Worm (Caenorhabditis elegans) whole organism, L4/young adult: ENCODE data around the gene srsy-2.

ENCODE experiments used
- W03F9.2 ChIP-seq: fragments of 150-350 bp; optimal IDR thresholded peaks from 2 replicates; lab custom pipeline; 2014; ENCODE audit warnings: missing biosample characterization, missing genetic modification characterization
- dao-5 ChIP-seq: sonication (generic microtip); optimal IDR thresholded peaks from 2 replicates; lab custom pipeline; 2016; ENCODE audit warnings: missing genotype, missing genetic modification characterization, moderate library complexity, missing compliant biosample characterization
- him-1 ChIP-seq: sonication (generic microtip); optimal IDR thresholded peaks from 2 replicates; lab custom pipeline; 2016; ENCODE audit warnings: missing genotype, missing genetic modification reagents, missing genetic modification characterization, missing compliant biosample characterization

Gene srsy-2

ce11 chrII:6226995-6227394 lies at the start of gene srsy-2:
Gene srsy-2 (minus strand): TSS chrII:6227095.
- TF ChIP-seq dao-5 (tag; lab: Kevin White, UChicago): no peak
- TF ChIP-seq him-1 (tag; lab: Kevin White, UChicago): no peak
- TF ChIP-seq W03F9.2: no peak

- no peak for TF ChIP-seq him-1 (tag; lab: Kevin White, UChicago)
- TF ChIP-seq W03F9.2: no peak
- TF ChIP-seq dao-5 (tag; lab: Kevin White, UChicago): no peak
Observed at ce11 chrII:6273916-6274315, 47.0 kb upstream of the srsy-2 start, which contains the start of gene bpl-1. Gene bpl-1 (plus strand): TSS chrII:6274216.

ce11 chrII:6269805-6270414 lies 43.0 kb upstream of the srsy-2 start, which contains the start of gene F13H8.2:
Gene F13H8.2 (plus strand): TSS chrII:6270364.
- TF ChIP-seq W03F9.2: peak; percentile 29
- TF ChIP-seq him-1 (tag; lab: Kevin White, UChicago): no peak

DNA sequence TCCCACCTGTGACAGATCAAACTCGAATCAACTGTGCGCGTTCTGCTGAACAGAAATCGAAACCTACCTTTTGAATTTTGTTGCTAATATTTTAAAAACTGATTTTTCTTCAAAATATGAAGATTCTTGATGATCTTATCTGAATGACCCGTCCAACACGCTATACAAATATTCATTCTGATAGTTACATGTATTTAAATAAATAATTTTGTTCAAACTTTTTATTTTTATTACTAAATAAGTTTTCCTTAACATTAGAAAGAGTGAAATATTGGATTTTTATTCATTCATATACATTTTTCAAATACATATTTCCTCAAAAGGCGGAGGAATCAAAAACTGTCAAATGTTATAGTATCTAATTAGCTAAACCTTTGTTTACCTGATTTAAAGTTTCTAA lies 41.1 kb upstream of the srsy-2 start, which contains the start of gene F13H8.8:
TSS of gene F13H8.8 (minus strand) at position 101 of the 400 bp plus-strand sequence.
- no peak for TF ChIP-seq him-1 (tag; lab: Kevin White, UChicago)
- TF ChIP-seq W03F9.2: no peak
- TF ChIP-seq dao-5 (tag; lab: Kevin White, UChicago): no peak

- TF ChIP-seq W03F9.2 (no peak), dao-5 (tag; lab: Kevin White, UChicago) (no peak), him-1 (tag; lab: Kevin White, UChicago) (no peak)
Observed at ce11 chrII:6263685-6264084, 36.8 kb upstream of the srsy-2 start, which contains the start of gene F13H8.3. Gene F13H8.3 (plus strand): TSS chrII:6263985.

DNA sequence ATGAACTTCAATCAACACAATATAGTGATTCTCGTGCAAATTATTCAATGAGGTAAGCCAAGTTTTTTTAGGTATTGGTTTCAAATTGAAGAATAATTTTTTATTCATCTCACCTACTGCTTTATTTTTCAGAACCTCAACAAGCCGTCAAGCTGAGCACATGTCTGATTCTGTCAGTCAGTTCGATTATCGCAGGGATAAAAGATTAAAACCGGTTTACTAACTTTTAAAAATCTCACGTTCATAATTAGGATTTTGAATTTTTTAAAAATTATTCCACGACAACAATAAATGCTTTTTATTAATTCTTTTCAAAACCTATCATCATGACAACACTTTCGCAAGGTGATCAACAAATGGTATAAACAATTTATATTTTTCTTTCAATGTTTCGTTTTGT lies 35.3 kb upstream of the srsy-2 start, which contains the start of gene F13H8.12:
TSS of gene F13H8.12 (plus strand) at position 301 of the 400 bp plus-strand sequence.
- TF ChIP-seq him-1 (tag; lab: Kevin White, UChicago): no peak
- no peak for TF ChIP-seq dao-5 (tag; lab: Kevin White, UChicago)
- TF ChIP-seq W03F9.2: no peak

- TF ChIP-seq him-1 (tag; lab: Kevin White, UChicago) (no peak), W03F9.2 (no peak), dao-5 (tag; lab: Kevin White, UChicago) (no peak)
Observed at ce11 chrII:6260684-6261083, 33.8 kb upstream of the srsy-2 start, which contains the start of gene nmgp-1. Gene nmgp-1 (plus strand): TSS chrII:6260857.

ce11 chrII:6259867-6260266 lies 33.0 kb upstream of the srsy-2 start, which contains the start of gene F13H8.11:
Gene F13H8.11 (minus strand): TSS chrII:6260021.
- TF ChIP-seq W03F9.2: no peak
- no peak for TF ChIP-seq dao-5 (tag; lab: Kevin White, UChicago)
- TF ChIP-seq him-1 (tag; lab: Kevin White, UChicago): no peak

DNA sequence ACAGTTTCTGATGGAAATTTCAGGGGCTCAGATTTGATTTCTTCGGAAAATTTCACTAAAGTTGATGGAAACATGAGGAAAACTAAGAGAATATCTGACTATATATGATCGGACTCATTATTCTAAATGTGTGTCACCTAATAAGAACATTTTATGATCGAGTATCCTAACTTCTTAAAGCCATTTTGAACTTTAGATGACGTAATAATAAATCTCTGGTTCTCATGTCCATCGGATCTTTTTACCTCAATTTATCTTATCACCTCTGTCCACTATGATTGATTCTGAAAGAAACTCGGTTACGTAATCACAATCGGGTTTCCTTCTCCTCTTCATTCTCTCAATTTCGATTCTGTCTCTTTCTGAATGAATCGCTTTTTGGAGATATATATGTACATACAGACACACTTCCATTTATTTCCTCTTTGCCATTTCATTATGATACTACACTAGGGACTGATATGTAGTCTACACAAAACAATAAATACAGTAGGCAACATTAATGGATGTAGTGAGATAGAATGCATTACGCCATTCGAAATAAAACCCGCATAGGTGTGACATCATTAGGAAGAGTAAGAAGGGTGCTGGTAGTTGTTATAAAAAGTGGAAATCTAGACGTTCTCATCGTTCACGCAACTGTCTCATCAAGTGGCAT lies 30.5 kb upstream of the srsy-2 start:
- TF ChIP-seq W03F9.2: no peak
- no peak for TF ChIP-seq dao-5 (tag; lab: Kevin White, UChicago)
- no peak for TF ChIP-seq him-1 (tag; lab: Kevin White, UChicago)

DNA sequence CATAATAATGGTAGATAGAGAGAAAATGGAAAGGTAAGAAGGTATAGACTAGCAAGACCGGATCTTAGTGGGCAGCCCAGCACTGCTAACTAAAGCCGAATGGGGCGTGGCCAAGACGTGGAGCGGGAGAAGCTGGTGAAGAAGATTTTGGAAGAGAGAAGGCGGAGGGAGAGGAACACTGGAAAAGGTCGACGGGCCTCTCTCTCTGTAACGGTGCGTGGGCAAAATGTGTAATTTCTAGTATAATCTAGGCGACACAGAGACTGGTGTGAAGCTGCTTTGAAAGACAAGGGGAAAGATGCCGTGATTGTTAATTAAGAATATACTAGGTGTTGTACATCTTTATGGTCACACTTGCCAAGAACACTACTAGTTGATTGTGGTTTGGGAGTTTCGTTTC lies 29.1 kb upstream of the srsy-2 start, which contains the start of gene F13H8.5:
TSS of gene F13H8.5 (minus strand) at position 101 of the 400 bp plus-strand sequence.
- no peak for TF ChIP-seq dao-5 (tag; lab: Kevin White, UChicago)
- TF ChIP-seq W03F9.2: no peak

ce11 chrII:6252707-6253106 lies 25.8 kb upstream of the srsy-2 start:
- no peak for TF ChIP-seq him-1 (tag; lab: Kevin White, UChicago)
- TF ChIP-seq dao-5 (tag; lab: Kevin White, UChicago): no peak
- no peak for TF ChIP-seq W03F9.2

DNA sequence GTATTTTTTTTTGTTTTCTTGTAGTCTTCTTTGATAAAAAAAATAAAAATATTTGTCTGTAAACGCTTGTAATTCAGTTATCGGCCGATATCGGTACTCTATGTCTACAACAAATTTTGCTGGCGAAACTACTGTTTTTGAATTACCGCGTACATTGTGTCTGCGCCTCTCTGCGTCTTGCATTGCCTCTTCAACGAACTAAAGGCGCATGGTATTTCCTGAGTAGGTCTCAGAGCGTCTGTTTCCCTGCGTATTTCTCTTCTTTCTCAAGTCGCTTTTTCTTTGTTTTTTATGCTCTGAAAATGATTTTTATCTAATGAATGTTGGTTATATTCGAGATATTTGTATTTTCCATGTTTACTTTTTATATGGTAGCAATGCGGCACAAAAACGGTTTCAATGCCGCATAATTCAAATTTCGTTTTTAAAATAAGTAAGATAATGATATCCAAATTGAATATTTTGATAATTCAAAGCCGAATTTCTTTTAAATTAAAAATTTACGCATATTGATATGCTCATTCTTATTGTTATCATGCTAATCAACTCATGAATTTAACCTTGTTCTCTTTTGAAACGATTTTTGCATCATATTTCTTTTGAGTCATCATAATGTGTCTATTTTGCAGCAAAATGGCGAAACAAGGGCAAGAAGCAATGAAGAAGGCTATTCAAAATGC lies 24.0 kb upstream of the srsy-2 start, which contains the start of gene phb-2:
TSS of gene phb-2 (plus strand) at position 630 of the 680 bp plus-strand sequence.
- peak; percentile 75 for TF ChIP-seq W03F9.2
- no peak for TF ChIP-seq him-1 (tag; lab: Kevin White, UChicago)

- TF ChIP-seq dao-5 (tag; lab: Kevin White, UChicago) (peak; percentile 23), W03F9.2 (no peak)
Observed at ce11 chrII:6248503-6248902, 21.6 kb upstream of the srsy-2 start.

ce11 chrII:6248029-6248428 lies 21.1 kb upstream of the srsy-2 start:
- TF ChIP-seq him-1 (tag; lab: Kevin White, UChicago) (no peak), W03F9.2 (no peak), dao-5 (tag; lab: Kevin White, UChicago) (no peak)
